Fruit fly (Drosophila melanogaster) S2 (cell line): Measurements from ENCODE around the gene CG16865.

ENCODE experiments used
- CG8478 ChIP-seq: fragments of >200 bp; optimal IDR thresholded peaks from 2 replicates; lab custom pipeline; 2018
- CTCF ChIP-seq, 2 experiments: fragments of >200 bp; optimal IDR thresholded peaks; 2 replicates each; lab custom pipeline; 2018

dm6 chr2L:13833058-13833457, 21.7 kb downstream of the CG16865 start, which contains the start of the genes GatC, PolG2 and Polr2C:
- TF ChIP-seq CG8478 (lab: Kevin White, UChicago) (no peak), CTCF (optimal IDR thresholded peaks at IDR 0.05; lab: Kevin White, UChicago) (no peak)
